Fruit fly (Drosophila melanogaster): ENCODE results near the gene MICU3.

DNA sequence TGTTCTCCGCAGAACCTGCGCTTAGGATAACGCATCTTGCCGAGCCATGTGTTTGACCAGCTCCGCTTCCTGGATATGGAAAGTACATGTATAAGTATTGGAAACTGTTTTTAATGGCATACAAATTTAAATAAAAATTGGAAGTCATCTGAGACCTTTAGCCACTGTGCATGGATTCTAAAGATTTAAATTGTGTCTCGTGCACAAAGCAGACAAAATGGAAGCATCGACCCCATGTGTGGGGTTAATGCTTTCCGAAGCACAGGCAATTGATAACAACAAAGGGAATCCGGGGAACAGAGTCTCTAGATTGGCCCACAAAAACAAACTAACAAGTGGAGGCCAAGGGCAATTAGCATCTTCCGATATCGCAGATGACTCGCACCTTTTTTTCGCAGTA lies 54.6 kb downstream of the MICU3 start:
- TF ChIP-seq fd96Ca (GFP tag; IDR thresholded peaks at IDR 0.05) (no peak), CG8159 (tag; optimal IDR thresholded peaks at IDR 0.05) (no peak), D1 (tag; optimal IDR thresholded peaks at IDR 0.05) (no peak), CG13204 (GFP tag; optimal IDR thresholded peaks at IDR 0.05) (no peak), CG10348 (GFP tag; IDR thresholded peaks at IDR 0.05) (no peak), Snoo (tag; optimal IDR thresholded peaks at IDR 0.05) (no peak), rn (GFP tag; IDR thresholded peaks at IDR 0.05) (no peak), CG17806 (tag; optimal IDR thresholded peaks at IDR 0.05) (no peak)

Data from whole organism, pupa.